Worm (Caenorhabditis elegans) whole organism, L4 larva: ENCODE measurements around the gene F36D4.5.

Experiments used
- F44E2.7 ChIP-seq: fragments of 200-800 bp; sonication (Bioruptor generic); IDR thresholded peaks from 2 replicates; pipeline ENCODE4 v2.1.2; 2022; ENCODE audit warnings: missing genetic modification characterization, missing compliant biosample characterization
- mxl-2 ChIP-seq: fragments of 200-800 bp; sonication (Bioruptor generic); conservative IDR thresholded peaks from 2 replicates; pipeline ENCODE4 v1.3.6; 2022; ENCODE audit warnings: missing genetic modification reagents, missing genetic modification characterization, missing compliant biosample characterization
- snpc-4 ChIP-seq: fragments of 150-350 bp; optimal IDR thresholded peaks from 2 replicates; lab custom pipeline; 2014; ENCODE audit warnings: missing biosample characterization, missing genetic modification characterization
- unc-62 ChIP-seq, 3 experiments: fragments of 150-350 bp in 1 of 3; sonication (generic microtip); optimal IDR thresholded peaks in 2 of 3; peaks in 1 of 3; 1 replicate in 1 of 3; 2 replicates in 2 of 3; lab custom pipeline; 2014 to 2017; ENCODE audit warnings: missing biosample characterization in 3 of 3, missing genetic modification characterization in 3 of 3, missing genetic modification reagents in 3 of 3, missing genotype in 1 of 3
- ztf-11 ChIP-seq: fragments of 150-350 bp; optimal IDR thresholded peaks from 2 replicates; lab custom pipeline; 2014; ENCODE audit warnings: missing biosample characterization, missing genetic modification characterization

- TF ChIP-seq F44E2.7 (GFP tag; lab: Robert Waterston, UW), result no peak
- TF ChIP-seq mxl-2 (GFP tag; lab: Robert Waterston, UW), result no peak
- no peak for TF ChIP-seq unc-62 (GFP tag; optimal IDR thresholded peaks at IDR 0.05 in 1 of 2; lab: Kevin White, UChicago)
- TF ChIP-seq unc-62 (tag; optimal IDR thresholded peaks at IDR 0.05; lab: Kevin White, UChicago), result no peak
- TF ChIP-seq snpc-4 (tag; lab: Kevin White, UChicago), result no peak
- no peak for TF ChIP-seq ztf-11 (tag; lab: Kevin White, UChicago)
Observed at ce11 chrV:9471675-9472074, 46.1 kb upstream of the F36D4.5 start, which contains the start of gene flp-6.
